Fruit fly (Drosophila melanogaster): ENCODE results near the gene Noc1.

Gene Noc1

DNA sequence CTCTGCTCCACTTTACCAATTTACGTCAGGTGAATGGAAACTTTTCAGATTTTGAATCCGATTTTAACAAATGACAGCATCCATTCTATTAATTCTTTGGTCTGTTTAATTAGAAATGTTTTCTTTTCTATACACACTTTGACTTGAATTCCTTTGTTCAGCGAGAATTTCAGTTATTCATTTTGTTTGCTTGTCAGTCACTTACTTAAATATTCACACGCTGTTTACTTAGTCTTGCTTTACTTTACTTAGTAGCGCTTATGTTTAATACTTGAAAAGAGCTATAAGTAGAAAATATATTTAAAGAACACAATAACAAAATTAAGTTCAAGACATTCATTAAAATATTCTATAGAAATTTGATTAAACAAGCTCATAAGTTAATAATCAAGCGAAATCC, 32.9 kb downstream of the Noc1 start, which contains the start of gene CG32073:
Gene CG32073 (minus strand): TSS at position 151 of the 400 bp plus-strand sequence.
- TF ChIP-seq Mnt (GFP tag; optimal IDR thresholded peaks at IDR 0.05) = no peak
- TF ChIP-seq bab1 (GFP tag; optimal IDR thresholded peaks at IDR 0.05) = no peak
- no peak for TF ChIP-seq cnc (optimal IDR thresholded peaks at IDR 0.05)
- no peak for TF ChIP-seq CG11617 (GFP tag; optimal IDR thresholded peaks at IDR 0.05)
- TF ChIP-seq ovo (GFP tag; optimal IDR thresholded peaks at IDR 0.05) = no peak
- no peak for TF ChIP-seq tj (GFP tag; optimal IDR thresholded peaks at IDR 0.05)

- TF ChIP-seq pad (GFP tag; optimal IDR thresholded peaks at IDR 0.05) (no peak), Hr96 (GFP tag; optimal IDR thresholded peaks at IDR 0.05) (no peak), ovo (GFP tag; optimal IDR thresholded peaks at IDR 0.05) (no peak), CG14711 (tag; optimal IDR thresholded peaks at IDR 0.05) (no peak), toe (GFP tag; optimal IDR thresholded peaks at IDR 0.05) (no peak), bab1 (GFP tag; optimal IDR thresholded peaks at IDR 0.05) (no peak)
These were observed 33.4 kb downstream of the Noc1 start, which contains the start of gene CG12522 for dm6 chr3L:11107935-11108334. Gene CG12522 (plus strand): TSS chr3L:11108235.

dm6 chr3L:11109454-11109853, 34.9 kb downstream of the Noc1 start, which contains the start of the genes CG34012 and emei:
Gene CG34012 (minus strand): TSS chr3L:11109505.
Gene emei (plus strand): TSS chr3L:11109690.
- TF ChIP-seq CG7101 (tag; optimal IDR thresholded peaks at IDR 0.05) (no peak), bab1 (GFP tag; optimal IDR thresholded peaks at IDR 0.05) (no peak), pad (GFP tag; optimal IDR thresholded peaks at IDR 0.05) (no peak), CG7045 (GFP tag; optimal IDR thresholded peaks at IDR 0.05) (no peak), Hr96 (GFP tag; optimal IDR thresholded peaks at IDR 0.05) (no peak), CG11617 (GFP tag; optimal IDR thresholded peaks at IDR 0.05) (no peak), CG12768 (GFP tag; optimal IDR thresholded peaks at IDR 0.05) (no peak), Crg-1 (GFP tag; optimal IDR thresholded peaks at IDR 0.05) (no peak), CG5204 (GFP tag; optimal IDR thresholded peaks at IDR 0.05) (no peak), CG33017 (tag; optimal IDR thresholded peaks at IDR 0.05) (no peak), ovo (GFP tag; optimal IDR thresholded peaks at IDR 0.05) (no peak), Clk (GFP tag; optimal IDR thresholded peaks at IDR 0.05) (no peak), Mnt (GFP tag; optimal IDR thresholded peaks at IDR 0.05) (no peak), toe (GFP tag; optimal IDR thresholded peaks at IDR 0.05) (no peak), kay (GFP tag; ENCODE audit: borderline replicate concordance) (no peak), cnc (optimal IDR thresholded peaks at IDR 0.05) (no peak), CG1620 (GFP tag; optimal IDR thresholded peaks at IDR 0.05) (no peak), tj (GFP tag; optimal IDR thresholded peaks at IDR 0.05) (no peak)

DNA sequence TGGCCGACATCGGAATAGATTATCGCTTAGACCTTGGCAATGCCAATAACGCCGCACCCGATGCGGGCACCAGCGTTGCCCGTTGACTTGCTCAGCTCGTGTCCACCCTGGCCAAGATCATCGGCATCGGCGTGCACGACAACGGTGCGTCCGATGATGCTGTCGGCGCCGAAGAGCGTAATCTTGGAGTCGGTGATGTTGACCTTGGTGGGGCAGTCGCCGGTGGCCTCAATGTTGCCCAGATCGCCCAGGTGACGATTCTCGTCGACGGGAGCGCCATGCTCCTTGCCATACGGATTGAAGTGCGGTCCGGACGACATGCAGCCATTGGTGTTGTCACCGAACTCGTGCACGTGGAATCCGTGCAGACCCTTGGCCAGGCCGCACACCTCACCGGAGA, 37.9 kb downstream of the Noc1 start:
- TF ChIP-seq toe (GFP tag; optimal IDR thresholded peaks at IDR 0.05) = no peak
- TF ChIP-seq Clk (GFP tag; optimal IDR thresholded peaks at IDR 0.05) = no peak

DNA sequence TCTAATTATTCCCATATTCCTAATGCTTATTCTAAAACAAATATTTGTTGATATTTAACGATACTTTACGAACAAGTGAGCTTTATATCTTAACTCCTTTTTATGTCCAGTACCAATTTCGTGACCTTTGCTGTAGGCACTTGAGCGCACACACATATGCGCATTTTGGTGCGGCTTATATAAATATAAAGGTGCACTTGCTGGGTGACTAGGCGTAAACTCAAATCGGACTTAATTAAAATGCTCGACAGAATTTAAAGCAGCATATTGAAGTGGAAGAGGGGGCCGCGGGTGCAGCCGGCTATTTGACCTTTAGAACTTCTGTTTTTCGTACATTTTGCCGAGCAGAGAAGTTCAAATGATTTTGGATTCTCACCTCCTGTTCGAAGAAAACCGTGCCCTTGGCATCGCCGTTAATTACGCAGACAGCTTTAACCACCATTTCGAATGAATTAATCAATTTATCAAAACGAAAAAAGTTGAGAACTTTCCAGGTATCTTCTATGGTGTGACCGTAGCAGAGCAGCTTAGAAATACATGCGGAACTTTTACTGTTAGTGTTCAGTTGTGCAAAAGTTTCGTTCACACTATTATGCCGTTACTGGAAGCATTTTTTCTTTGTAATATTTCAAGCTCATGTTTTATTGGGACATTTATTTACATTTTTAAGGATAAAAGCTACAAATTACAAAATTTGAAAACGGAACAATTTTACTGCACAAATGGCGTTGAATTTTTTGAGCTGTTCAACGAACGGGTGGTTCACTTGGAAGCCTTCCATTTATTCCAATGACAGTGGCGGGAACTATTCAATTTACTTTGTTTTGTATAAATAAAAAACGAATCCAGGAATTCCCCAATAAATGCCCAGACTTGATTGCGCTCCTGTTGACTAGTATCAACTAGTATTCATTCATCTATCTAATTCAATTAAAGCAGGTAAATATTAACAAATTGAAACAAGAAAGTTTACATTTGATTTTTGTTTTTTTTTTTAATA, 38.9 kb downstream of the Noc1 start, which contains the start of gene Sod1:
Gene Sod1 (minus strand): TSS at position 543 of the 1,000 bp plus-strand sequence.
- peak; percentile 37 for TF ChIP-seq tj (GFP tag; optimal IDR thresholded peaks at IDR 0.05)
- TF ChIP-seq pad (GFP tag; optimal IDR thresholded peaks at IDR 0.05) = no peak
- peak; percentile 62 for TF ChIP-seq ovo (GFP tag; optimal IDR thresholded peaks at IDR 0.05)
- TF ChIP-seq CG1620 (GFP tag; optimal IDR thresholded peaks at IDR 0.05) = peak; percentile 35
- no peak for TF ChIP-seq Hr96 (GFP tag; optimal IDR thresholded peaks at IDR 0.05)
- TF ChIP-seq CG5204 (GFP tag; optimal IDR thresholded peaks at IDR 0.05) = no peak
- peak in 1 of 2 experiments; percentile 89 for TF ChIP-seq cnc (optimal IDR thresholded peaks at IDR 0.05)
- peak; percentile 28 for TF ChIP-seq cic (GFP tag; optimal IDR thresholded peaks at IDR 0.05)
- peak; percentile 47 for TF ChIP-seq CG7101 (tag; optimal IDR thresholded peaks at IDR 0.05)
- TF ChIP-seq toe (GFP tag; optimal IDR thresholded peaks at IDR 0.05) = no peak
- TF ChIP-seq CG7045 (GFP tag; optimal IDR thresholded peaks at IDR 0.05) = no peak
- peak; percentile 48 for TF ChIP-seq bab1 (GFP tag; optimal IDR thresholded peaks at IDR 0.05)
- TF ChIP-seq CG11617 (GFP tag; optimal IDR thresholded peaks at IDR 0.05) = peak; percentile 58
- TF ChIP-seq CG14711 (tag; optimal IDR thresholded peaks at IDR 0.05) = no peak
- TF ChIP-seq Crg-1 (GFP tag; optimal IDR thresholded peaks at IDR 0.05) = no peak
- peak; percentile 92 for TF ChIP-seq CG12768 (GFP tag; optimal IDR thresholded peaks at IDR 0.05)
- TF ChIP-seq CG33017 (tag; optimal IDR thresholded peaks at IDR 0.05) = no peak
- no peak for TF ChIP-seq Clk (GFP tag; optimal IDR thresholded peaks at IDR 0.05)
- TF ChIP-seq kay (GFP tag; ENCODE audit: borderline replicate concordance) = peak; percentile 38
- TF ChIP-seq Mnt (GFP tag; optimal IDR thresholded peaks at IDR 0.05) = peak; percentile 32

DNA sequence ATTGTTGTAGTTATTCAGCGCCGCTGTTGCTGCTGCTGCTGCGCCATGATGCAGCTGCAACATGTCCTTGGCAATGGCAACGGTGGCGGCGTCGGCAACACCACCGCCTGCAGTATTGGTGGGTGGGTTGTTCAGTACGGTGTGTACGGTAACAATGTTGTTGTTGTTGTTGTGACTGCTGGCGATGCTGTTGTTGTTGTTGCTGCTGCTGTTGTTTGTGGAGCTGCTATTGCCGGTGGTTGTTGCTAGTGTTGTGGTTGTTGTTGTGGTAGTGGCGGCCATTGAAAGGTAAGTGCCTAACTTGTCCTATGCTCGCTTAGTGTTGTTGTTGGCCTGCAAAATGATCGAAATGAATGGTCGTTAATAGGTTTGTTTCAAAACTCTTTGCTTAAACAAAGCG, 43.2 kb downstream of the Noc1 start:
- no peak for TF ChIP-seq kay (GFP tag; ENCODE audit: borderline replicate concordance)
- TF ChIP-seq CG7045 (GFP tag; optimal IDR thresholded peaks at IDR 0.05) = no peak
- TF ChIP-seq Clk (GFP tag; optimal IDR thresholded peaks at IDR 0.05) = no peak
- TF ChIP-seq tj (GFP tag; optimal IDR thresholded peaks at IDR 0.05) = no peak
- no peak for TF ChIP-seq Hr96 (GFP tag; optimal IDR thresholded peaks at IDR 0.05)
- no peak for TF ChIP-seq ovo (GFP tag; optimal IDR thresholded peaks at IDR 0.05)
